Worm (Caenorhabditis elegans): ENCODE measurements around the gene ttll-5.

The ttll-5 gene

DNA sequence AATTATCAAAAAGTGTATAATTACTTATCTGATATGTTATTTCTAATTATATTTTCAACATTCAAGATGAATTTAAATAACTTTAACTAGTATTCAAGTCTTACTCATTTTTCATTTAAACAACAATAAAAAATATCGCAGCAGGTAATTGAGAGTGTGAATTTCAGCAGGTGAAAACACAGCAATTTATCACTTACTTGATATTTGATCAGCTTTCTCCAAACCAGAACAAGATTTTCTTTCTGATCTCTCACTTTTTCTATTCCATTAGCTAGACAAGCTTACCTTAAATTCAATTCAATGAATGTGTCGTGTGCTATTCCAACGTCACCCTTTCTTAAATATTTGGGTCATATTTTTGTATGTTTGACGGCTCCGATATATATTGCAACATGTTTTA lies 23.3 kb upstream of the ttll-5 start, which contains the start of gene srh-1:
Gene srh-1, plus strand, starts transcription at position 301 of the 400 bp plus-strand sequence.
- TF ChIP-seq ceh-32 (tag; optimal IDR thresholded peaks at IDR 0.05; ENCODE audit: poor library complexity) = no peak
- no peak for TF ChIP-seq pha-4 (GFP tag; IDR thresholded peaks at IDR 0.05)
- TF ChIP-seq pha-4 (tag; optimal IDR thresholded peaks at IDR 0.05) = no peak
- TF ChIP-seq mep-1 (tag; optimal IDR thresholded peaks at IDR 0.05) = no peak
- no peak for TF ChIP-seq Y5F2A.4 (GFP tag; optimal IDR thresholded peaks at IDR 0.05)
- no peak for TF ChIP-seq lin-1 (GFP tag; IDR thresholded peaks at IDR 0.05)
- no peak for TF ChIP-seq ztf-7 (tag; optimal IDR thresholded peaks at IDR 0.05)

DNA sequence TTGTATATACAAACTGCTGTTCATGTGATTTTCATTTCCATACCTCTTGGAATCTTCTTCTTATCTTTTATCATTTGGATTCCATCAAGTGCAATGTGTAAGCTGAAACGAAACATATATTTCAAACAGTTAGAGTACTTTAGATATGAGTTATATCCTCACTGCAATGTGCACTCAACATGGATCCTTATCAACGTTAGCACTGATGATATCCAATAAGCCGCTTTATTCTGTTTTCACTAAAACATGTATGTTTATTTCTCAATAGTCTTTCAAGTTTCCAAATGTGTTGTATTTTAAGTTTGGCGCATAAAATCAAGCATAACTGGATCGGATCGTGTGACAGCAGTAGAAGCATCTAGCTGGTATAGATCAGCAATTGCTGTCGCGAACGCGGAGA lies 22.2 kb upstream of the ttll-5 start, which contains the start of gene T11F9.10:
Gene T11F9.10, plus strand, starts transcription at position 301 of the 400 bp plus-strand sequence.
- no peak for TF ChIP-seq nhr-77 (tag; optimal IDR thresholded peaks at IDR 0.05)
- no peak for TF ChIP-seq ztf-7 (tag; optimal IDR thresholded peaks at IDR 0.05)
- TF ChIP-seq lsy-2 (tag; optimal IDR thresholded peaks at IDR 0.05) = no peak
- TF ChIP-seq egl-43 (GFP tag; IDR thresholded peaks at IDR 0.05) = no peak
- TF ChIP-seq nhr-28 (tag; optimal IDR thresholded peaks at IDR 0.05) = no peak
- no peak for TF ChIP-seq unc-62 (GFP tag; optimal IDR thresholded peaks at IDR 0.05 in 1 of 2)
- TF ChIP-seq unc-62 (tag; optimal IDR thresholded peaks at IDR 0.05) = no peak
- TF ChIP-seq nhr-10 (tag; optimal IDR thresholded peaks at IDR 0.05) = no peak
- no peak for TF ChIP-seq ceh-82 (tag; optimal IDR thresholded peaks at IDR 0.05)
- TF ChIP-seq F49E8.2 (tag; optimal IDR thresholded peaks at IDR 0.05; ENCODE audit: borderline replicate concordance) = no peak
- TF ChIP-seq spr-3 (GFP tag; optimal IDR thresholded peaks at IDR 0.05) = no peak

DNA sequence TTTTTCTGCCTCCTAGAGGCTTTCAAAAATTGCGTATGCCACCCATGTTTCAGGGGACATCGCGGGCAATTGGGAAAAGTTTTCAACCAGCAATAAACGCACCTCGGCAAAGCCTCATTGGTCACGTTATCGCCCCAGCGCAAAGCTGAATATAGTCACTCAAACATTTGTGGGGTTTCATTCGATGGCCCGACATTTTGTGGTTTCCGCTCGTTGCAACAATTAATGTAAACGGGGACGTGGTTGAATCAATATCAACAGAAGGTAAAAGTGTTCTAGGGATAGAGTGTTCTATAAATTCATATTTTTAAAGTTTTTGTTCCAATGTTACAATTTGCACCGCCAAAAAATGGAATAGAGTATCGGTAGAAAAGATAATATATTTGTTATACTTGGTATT lies 20.6 kb upstream of the ttll-5 start:
- TF ChIP-seq mdt-29 (GFP tag; IDR thresholded peaks at IDR 0.05) = no peak
- no peak for TF ChIP-seq T20F7.1 (GFP tag; optimal IDR thresholded peaks at IDR 0.05)
- TF ChIP-seq nhr-48 (tag; optimal IDR thresholded peaks at IDR 0.05) = no peak
- TF ChIP-seq nhr-10 (tag; optimal IDR thresholded peaks at IDR 0.05) = no peak
- no peak for TF ChIP-seq ceh-32 (tag; optimal IDR thresholded peaks at IDR 0.05; ENCODE audit: poor library complexity)
- TF ChIP-seq nhr-76 (tag; optimal IDR thresholded peaks at IDR 0.05) = no peak
- no peak for TF ChIP-seq nhr-102 (tag; optimal IDR thresholded peaks at IDR 0.05)
- TF ChIP-seq ZK337.2 (GFP tag; IDR thresholded peaks at IDR 0.05) = no peak
- TF ChIP-seq gei-8 (GFP tag; optimal IDR thresholded peaks at IDR 0.05) = no peak
- TF ChIP-seq F44E2.7 (GFP tag; IDR thresholded peaks at IDR 0.05) = no peak
- no peak for TF ChIP-seq lin-38 (GFP tag; IDR thresholded peaks at IDR 0.05)
- no peak for TF ChIP-seq hlh-11 (tag; optimal IDR thresholded peaks at IDR 0.05)
- TF ChIP-seq dmd-9 (GFP tag; IDR thresholded peaks at IDR 0.05) = no peak

DNA sequence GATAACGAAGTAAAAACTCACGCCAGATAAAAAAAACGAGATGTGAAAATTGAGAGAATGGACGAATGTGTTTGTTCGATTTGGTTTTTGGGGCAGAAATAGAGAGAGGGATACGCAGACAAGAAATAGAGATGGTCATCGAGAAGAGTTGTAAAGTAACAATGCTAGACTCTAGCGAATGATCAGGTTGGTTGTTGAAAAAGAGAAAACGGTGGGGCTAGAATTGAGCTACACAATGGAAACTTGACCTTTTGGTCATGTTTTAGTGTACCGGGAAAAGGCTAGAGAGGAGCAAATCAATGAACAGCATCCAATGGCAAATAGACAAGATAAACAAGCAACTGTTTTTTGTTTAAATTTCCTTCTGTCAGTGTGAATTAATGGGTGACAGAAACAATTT lies 18.5 kb upstream of the ttll-5 start, which contains the start of gene dhs-19:
Gene dhs-19, minus strand, starts transcription at position 101 of the 400 bp plus-strand sequence.
- no peak for TF ChIP-seq D1046.2 (GFP tag; IDR thresholded peaks at IDR 0.05)
- no peak for TF ChIP-seq egl-43 (GFP tag; IDR thresholded peaks at IDR 0.05)
- no peak for TF ChIP-seq pqm-1 (tag; optimal IDR thresholded peaks at IDR 0.05)
- TF ChIP-seq saeg-2 (GFP tag; IDR thresholded peaks at IDR 0.05) = no peak
- TF ChIP-seq unc-62 (GFP tag; optimal IDR thresholded peaks at IDR 0.05 in 1 of 2) = peak in 1 of 2 experiments; percentile 81
- no peak for TF ChIP-seq unc-62 (tag; optimal IDR thresholded peaks at IDR 0.05)

DNA sequence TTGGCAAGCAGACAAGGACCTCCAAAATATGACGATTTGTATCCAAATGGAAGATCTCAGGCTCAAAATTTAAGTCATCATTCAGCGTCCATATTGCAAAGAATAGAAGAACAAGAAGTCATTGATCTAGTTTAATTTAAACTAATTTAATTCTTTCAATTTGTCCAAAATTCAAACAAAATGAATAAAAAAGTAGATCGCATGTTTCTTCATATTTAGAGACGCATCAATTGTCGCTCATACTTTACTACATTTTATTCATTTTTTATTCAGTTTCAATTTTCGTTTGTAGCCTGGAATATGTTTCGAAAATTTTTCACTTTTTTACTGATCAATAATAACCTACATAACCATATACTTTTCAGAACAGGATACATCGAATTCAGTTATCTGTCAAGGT lies 16.4 kb upstream of the ttll-5 start, which contains the start of gene T11F9.21:
Gene T11F9.21, plus strand, starts transcription at position 301 of the 400 bp plus-strand sequence.
- TF ChIP-seq daf-19 (GFP tag; conservative IDR thresholded peaks at IDR 0.05) = no peak
- no peak for TF ChIP-seq F37D6.2 (tag; optimal IDR thresholded peaks at IDR 0.05)
- no peak for TF ChIP-seq lin-15B (tag; optimal IDR thresholded peaks at IDR 0.05)
- TF ChIP-seq lin-13 (GFP tag; optimal IDR thresholded peaks at IDR 0.05) = no peak
- TF ChIP-seq spr-1 (tag; optimal IDR thresholded peaks at IDR 0.05) = no peak
- no peak for TF ChIP-seq ctbp-1 (GFP tag; IDR thresholded peaks at IDR 0.05)
- no peak for TF ChIP-seq F10B5.3 (tag; optimal IDR thresholded peaks at IDR 0.05)
